Worm (Caenorhabditis elegans) whole organism, late embryonic: ENCODE data around the gene srx-60.

ENCODE experiments used
- C38D4.7 ChIP-seq: fragments of 200-800 bp; sonication (Bioruptor generic); optimal IDR thresholded peaks from 2 replicates; lab custom pipeline; 2018; ENCODE audit warnings: mild to moderate bottlenecking, missing genetic modification characterization, moderate library complexity, missing compliant biosample characterization
- F13H6.1 ChIP-seq: sonication (generic microtip); optimal IDR thresholded peaks from 2 replicates; lab custom pipeline; 2016; ENCODE audit warnings: missing genetic modification characterization, missing compliant biosample characterization
- K02D7.2 ChIP-seq: sonication (generic microtip); optimal IDR thresholded peaks from 2 replicates; lab custom pipeline; 2017; ENCODE audit warnings: mild to moderate bottlenecking, missing genetic modification characterization, missing compliant biosample characterization
- K09A11.1 ChIP-seq: sonication (generic microtip); optimal IDR thresholded peaks from 2 replicates; lab custom pipeline; 2017; ENCODE audit warnings: antibody characterized with exemption, mild to moderate bottlenecking, missing genetic modification characterization, missing compliant biosample characterization; ENCODE audit not compliant: insufficient read depth
- Y22D7AL.16 ChIP-seq: sonication (generic microtip); optimal IDR thresholded peaks from 2 replicates; lab custom pipeline; 2016; ENCODE audit warnings: missing genetic modification characterization, missing compliant biosample characterization
- ama-1 ChIP-seq: fragments of 150-350 bp; optimal IDR thresholded peaks from 2 replicates; lab custom pipeline; 2014
- ceh-14 ChIP-seq: sonication (generic microtip); optimal IDR thresholded peaks from 2 replicates; lab custom pipeline; 2016; ENCODE audit warnings: missing genotype, missing genetic modification characterization, missing compliant biosample characterization
- ceh-2 ChIP-seq: sonication (generic microtip); optimal IDR thresholded peaks from 2 replicates; lab custom pipeline; 2016; ENCODE audit warnings: missing genotype, missing genetic modification characterization, missing compliant biosample characterization
- ceh-22 ChIP-seq: sonication (generic microtip); optimal IDR thresholded peaks from 2 replicates; lab custom pipeline; 2017; ENCODE audit warnings: missing biosample characterization, missing genetic modification characterization
- ceh-24 ChIP-seq: sonication (generic microtip); optimal IDR thresholded peaks from 2 replicates; lab custom pipeline; 2016; ENCODE audit warnings: mild to moderate bottlenecking, missing genetic modification characterization, missing compliant biosample characterization
- ceh-30 ChIP-seq: fragments of 150-350 bp; optimal IDR thresholded peaks from 2 replicates; lab custom pipeline; 2014; ENCODE audit warnings: missing biosample characterization, missing genetic modification characterization
- ceh-31 ChIP-seq: sonication (generic microtip); optimal IDR thresholded peaks from 2 replicates; lab custom pipeline; 2016; ENCODE audit warnings: missing genetic modification characterization, missing compliant biosample characterization
- ceh-34 ChIP-seq: sonication (generic microtip); optimal IDR thresholded peaks from 2 replicates; lab custom pipeline; 2016; ENCODE audit warnings: mild to moderate bottlenecking, missing genetic modification characterization, missing compliant biosample characterization
- ceh-45 ChIP-seq: fragments of 200-800 bp; sonication (Bioruptor generic); IDR thresholded peaks from 2 replicates; pipeline ENCODE4 v1.3.6; 2022; ENCODE audit warnings: missing genetic modification reagents, missing genetic modification characterization, missing compliant biosample characterization
- ceh-48 ChIP-seq: sonication (generic microtip); optimal IDR thresholded peaks from 2 replicates; lab custom pipeline; 2016; ENCODE audit warnings: missing genetic modification characterization, inconsistent platforms, missing compliant biosample characterization
- ceh-6 ChIP-seq: fragments of 200-800 bp; sonication (Bioruptor generic); optimal IDR thresholded peaks from 2 replicates; lab custom pipeline; 2018; ENCODE audit warnings: mild to moderate bottlenecking, missing genetic modification characterization, missing compliant biosample characterization
- ceh-9 ChIP-seq: sonication (generic microtip); optimal IDR thresholded peaks from 2 replicates; lab custom pipeline; 2016; ENCODE audit warnings: mild to moderate bottlenecking, missing genetic modification characterization, inconsistent platforms, missing compliant biosample characterization
- dmd-4 ChIP-seq: sonication (generic microtip); optimal IDR thresholded peaks from 2 replicates; lab custom pipeline; 2016; ENCODE audit warnings: borderline replicate concordance, missing genetic modification characterization, missing compliant biosample characterization
- dve-1 ChIP-seq: sonication (generic microtip); optimal IDR thresholded peaks from 2 replicates; lab custom pipeline; 2017; ENCODE audit warnings: antibody characterized with exemption, mild to moderate bottlenecking, missing genetic modification characterization, missing compliant biosample characterization
- ets-4 ChIP-seq: sonication (generic microtip); optimal IDR thresholded peaks from 2 replicates; lab custom pipeline; 2016; ENCODE audit warnings: missing genetic modification characterization, missing compliant biosample characterization
- eyg-1 ChIP-seq: sonication (generic microtip); optimal IDR thresholded peaks from 2 replicates; lab custom pipeline; 2016; ENCODE audit warnings: missing genotype, missing genetic modification characterization, missing compliant biosample characterization
- fkh-10 ChIP-seq: fragments of 150-350 bp; optimal IDR thresholded peaks from 2 replicates; lab custom pipeline; 2014; ENCODE audit warnings: missing biosample characterization, missing genetic modification reagents, missing genetic modification characterization
- gmeb-2 ChIP-seq: sonication (generic microtip); optimal IDR thresholded peaks from 2 replicates; lab custom pipeline; 2016; ENCODE audit warnings: missing genetic modification characterization, inconsistent platforms, missing compliant biosample characterization
- hlh-13 ChIP-seq: fragments of 200-800 bp; sonication (Bioruptor generic); optimal IDR thresholded peaks from 2 replicates; lab custom pipeline; 2018; ENCODE audit warnings: mild to moderate bottlenecking, missing genetic modification characterization, missing compliant biosample characterization
- hlh-15 ChIP-seq: sonication (generic microtip); optimal IDR thresholded peaks from 2 replicates; lab custom pipeline; 2016; ENCODE audit warnings: missing genetic modification characterization, missing compliant biosample characterization
- mec-3 ChIP-seq: sonication (generic microtip); optimal IDR thresholded peaks from 2 replicates; lab custom pipeline; 2016; ENCODE audit warnings: borderline replicate concordance, missing genetic modification characterization, missing compliant biosample characterization
- nfya-1 ChIP-seq: sonication (generic microtip); optimal IDR thresholded peaks from 2 replicates; lab custom pipeline; 2017; ENCODE audit warnings: missing genetic modification characterization, mild to moderate bottlenecking, missing compliant biosample characterization, antibody characterized with exemption, moderate library complexity
- nhr-11 ChIP-seq: fragments of 150-350 bp; optimal IDR thresholded peaks from 2 replicates; lab custom pipeline; 2014; ENCODE audit warnings: missing biosample characterization, missing genetic modification characterization
- nhr-232 ChIP-seq: sonication (generic microtip); optimal IDR thresholded peaks from 2 replicates; lab custom pipeline; 2016; ENCODE audit warnings: missing genetic modification characterization, missing compliant biosample characterization
- npax-4 ChIP-seq: sonication (generic microtip); optimal IDR thresholded peaks from 2 replicates; lab custom pipeline; 2016; ENCODE audit warnings: missing genetic modification characterization, missing compliant biosample characterization
- odd-2 ChIP-seq: sonication (generic microtip); optimal IDR thresholded peaks from 2 replicates; lab custom pipeline; 2017; ENCODE audit warnings: antibody characterized with exemption, mild to moderate bottlenecking, missing genetic modification characterization, missing compliant biosample characterization
- pag-3 ChIP-seq: sonication (generic microtip); optimal IDR thresholded peaks from 2 replicates; lab custom pipeline; 2016; ENCODE audit warnings: missing compliant biosample characterization, missing genetic modification characterization, borderline replicate concordance
- pat-9 ChIP-seq: fragments of 200-800 bp; sonication (Bioruptor generic); optimal IDR thresholded peaks from 2 replicates; lab custom pipeline; 2018; ENCODE audit warnings: mild to moderate bottlenecking, missing genetic modification characterization, moderate library complexity, missing compliant biosample characterization
- pax-1 ChIP-seq: fragments of 150-350 bp; optimal IDR thresholded peaks from 2 replicates; lab custom pipeline; 2014; ENCODE audit warnings: missing biosample characterization, missing genetic modification characterization
- pqm-1 ChIP-seq: sonication (generic microtip); optimal IDR thresholded peaks from 2 replicates; lab custom pipeline; 2016; ENCODE audit warnings: missing genetic modification characterization, missing compliant biosample characterization
- pros-1 ChIP-seq: fragments of 150-350 bp; optimal IDR thresholded peaks from 2 replicates; lab custom pipeline; 2014; ENCODE audit warnings: missing biosample characterization, missing genetic modification reagents, missing genetic modification characterization
- sox-4 ChIP-seq: sonication (generic microtip); optimal IDR thresholded peaks from 2 replicates; lab custom pipeline; 2017; ENCODE audit warnings: mild to moderate bottlenecking, missing genetic modification characterization, inconsistent platforms, missing compliant biosample characterization
- tbx-2 ChIP-seq: sonication (generic microtip); optimal IDR thresholded peaks from 2 replicates; lab custom pipeline; 2016; ENCODE audit warnings: missing genetic modification characterization, missing compliant biosample characterization
- unc-3 ChIP-seq, 2 experiments: fragments of 200-800 bp in 1 of 2; sonication (Bioruptor generic) in 1 of 2; sonication (generic microtip) in 1 of 2; conservative IDR thresholded peaks in 1 of 2; optimal IDR thresholded peaks in 1 of 2; 2 replicates each; pipeline versions ENCODE4 v1.3.6 to Lab custom; 2016 to 2022; ENCODE audit warnings: missing compliant biosample characterization in 2 of 2, missing genetic modification characterization in 2 of 2, missing genetic modification reagents in 1 of 2
- unc-42 ChIP-seq: sonication (generic microtip); optimal IDR thresholded peaks from 2 replicates; lab custom pipeline; 2016; ENCODE audit warnings: missing genotype, missing genetic modification characterization, missing compliant biosample characterization
- unc-55 ChIP-seq: sonication (generic microtip); optimal IDR thresholded peaks from 2 replicates; lab custom pipeline; 2017; ENCODE audit warnings: missing biosample characterization, missing genetic modification reagents, missing genetic modification characterization
- unc-86 ChIP-seq: sonication (generic microtip); optimal IDR thresholded peaks from 2 replicates; lab custom pipeline; 2016; ENCODE audit warnings: missing genetic modification characterization, missing compliant biosample characterization
- zip-5 ChIP-seq: sonication (generic microtip); optimal IDR thresholded peaks from 2 replicates; lab custom pipeline; 2016; ENCODE audit warnings: missing genetic modification characterization, missing compliant biosample characterization
- ztf-16 ChIP-seq: sonication (generic microtip); optimal IDR thresholded peaks from 2 replicates; lab custom pipeline; 2017; ENCODE audit warnings: missing genetic modification characterization, missing compliant biosample characterization

The srx-60 gene

DNA sequence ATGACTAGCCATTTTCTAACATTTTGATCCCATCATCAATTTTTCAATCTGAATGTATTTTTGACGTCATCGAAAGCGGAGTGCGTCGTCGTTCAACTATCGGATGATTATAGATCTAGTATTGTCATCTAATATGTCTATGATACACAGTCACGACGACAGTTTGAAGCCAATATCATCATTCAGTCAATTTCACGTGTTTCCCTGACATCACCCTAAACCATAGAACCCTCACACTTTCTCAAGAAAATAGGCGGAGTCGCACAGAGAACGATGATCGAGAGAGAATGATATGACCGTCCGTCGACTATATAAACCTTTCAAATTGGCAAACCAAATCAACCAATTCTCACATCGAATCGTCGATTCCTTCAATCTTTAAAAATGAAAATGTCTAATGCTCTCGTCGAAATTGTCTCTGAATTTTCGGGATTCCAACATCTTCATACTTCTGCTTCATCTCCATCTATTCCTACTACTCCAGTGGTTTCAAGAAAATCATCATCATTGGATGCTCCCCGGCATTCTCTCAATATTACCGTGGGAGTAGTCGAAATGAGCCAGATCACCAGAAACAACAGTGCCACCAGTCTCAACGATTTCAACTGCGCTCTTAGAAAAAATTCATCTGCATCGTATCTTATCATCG, 15.2 kb downstream of the srx-60 start, which contains the start of gene F18E3.13:
Gene F18E3.13 (plus strand): TSS at position 385 of the 649 bp plus-strand sequence.
- no peak for TF ChIP-seq ztf-16 (tag; lab: Kevin White, UChicago)
- no peak for TF ChIP-seq dmd-4
- no peak for TF ChIP-seq ceh-34
- TF ChIP-seq nhr-11 = no peak
- no peak for TF ChIP-seq ceh-48 (tag; lab: Kevin White, UChicago)
- TF ChIP-seq pat-9 = no peak
- no peak for TF ChIP-seq hlh-13
- no peak for TF ChIP-seq hlh-15
- no peak for TF ChIP-seq mec-3 (tag; lab: Kevin White, UChicago)
- no peak for TF ChIP-seq ceh-24 (tag; lab: Kevin White, UChicago)
- TF ChIP-seq Y22D7AL.16 (tag; lab: Kevin White, UChicago) = no peak
- TF ChIP-seq fkh-10 (GFP tag; lab: Kevin White, UChicago) = no peak
- TF ChIP-seq unc-42 (tag; lab: Kevin White, UChicago) = no peak
- TF ChIP-seq C38D4.7 (GFP tag; lab: Kevin White, UChicago) = no peak
- TF ChIP-seq ceh-9 (tag; lab: Kevin White, UChicago) = no peak
- TF ChIP-seq nhr-232 (tag; lab: Kevin White, UChicago) = no peak
- no peak for TF ChIP-seq ceh-2 (tag; lab: Kevin White, UChicago)
- TF ChIP-seq tbx-2 (tag; lab: Kevin White, UChicago) = no peak

- TF ChIP-seq C38D4.7 (GFP tag; lab: Kevin White, UChicago) = no peak
- TF ChIP-seq hlh-13 = no peak
- no peak for TF ChIP-seq unc-3 (GFP tag; conservative IDR thresholded peaks at IDR 0.05; lab: Robert Waterston, UW)
- no peak for TF ChIP-seq unc-3 (tag; optimal IDR thresholded peaks at IDR 0.05; lab: Kevin White, UChicago)
- TF ChIP-seq unc-42 (tag; lab: Kevin White, UChicago) = no peak
- no peak for TF ChIP-seq sox-4
- no peak for TF ChIP-seq odd-2
- no peak for TF ChIP-seq ceh-24 (tag; lab: Kevin White, UChicago)
- TF ChIP-seq dve-1 (tag; lab: Kevin White, UChicago) = no peak
- no peak for TF ChIP-seq ceh-6
- no peak for TF ChIP-seq K02D7.2
- TF ChIP-seq F13H6.1 = no peak
- TF ChIP-seq pros-1 = no peak
- no peak for TF ChIP-seq dmd-4
- TF ChIP-seq ama-1 (lab: Kevin White, UChicago) = no peak
- no peak for TF ChIP-seq unc-55 (GFP tag; lab: Kevin White, UChicago)
- TF ChIP-seq ceh-14 (tag; lab: Kevin White, UChicago) = no peak
- TF ChIP-seq ceh-31 = no peak
- TF ChIP-seq unc-86 (tag; lab: Kevin White, UChicago) = no peak
- no peak for TF ChIP-seq ceh-30 (tag; lab: Kevin White, UChicago)
- TF ChIP-seq pag-3 (tag; lab: Kevin White, UChicago) = no peak
Observed at ce11 chrV:7416569-7416968, 15.9 kb downstream of the srx-60 start.

- TF ChIP-seq pqm-1 (tag; lab: Kevin White, UChicago) = no peak
- no peak for TF ChIP-seq K09A11.1 (tag; lab: Kevin White, UChicago)
- TF ChIP-seq ets-4 (tag; lab: Kevin White, UChicago) = no peak
- TF ChIP-seq gmeb-2 = no peak
- no peak for TF ChIP-seq eyg-1 (tag; lab: Kevin White, UChicago)
- no peak for TF ChIP-seq ceh-30 (tag; lab: Kevin White, UChicago)
- TF ChIP-seq ceh-22 (tag; lab: Kevin White, UChicago) = no peak
- no peak for TF ChIP-seq ceh-9 (tag; lab: Kevin White, UChicago)
- no peak for TF ChIP-seq ceh-48 (tag; lab: Kevin White, UChicago)
- TF ChIP-seq pax-1 = no peak
- TF ChIP-seq fkh-10 (GFP tag; lab: Kevin White, UChicago) = no peak
- no peak for TF ChIP-seq pag-3 (tag; lab: Kevin White, UChicago)
- TF ChIP-seq nfya-1 (tag; lab: Kevin White, UChicago) = no peak
- no peak for TF ChIP-seq zip-5 (tag; lab: Kevin White, UChicago)
- no peak for TF ChIP-seq npax-4 (tag; lab: Kevin White, UChicago)
- no peak for TF ChIP-seq unc-42 (tag; lab: Kevin White, UChicago)
- TF ChIP-seq ceh-31 = no peak
- TF ChIP-seq K02D7.2 = no peak
- TF ChIP-seq ceh-45 (GFP tag; lab: Robert Waterston, UW) = no peak
Observed at ce11 chrV:7417018-7417716, 16.5 kb downstream of the srx-60 start, which contains the start of gene srw-67. TSS of gene srw-67 (plus strand) at chrV:7417660.
